Fruit fly (Drosophila melanogaster) whole organism, adult: ENCODE data around the gene CG11317.

Source experiments
- CG11617 ChIP-seq: fragments of 200-800 bp; sonication (Bioruptor generic); optimal IDR thresholded peaks from 2 replicates; lab custom pipeline; 2017; ENCODE audit warnings: mild to moderate bottlenecking, missing biosample characterization, missing genetic modification reagents, missing genetic modification characterization
- CG12768 ChIP-seq: fragments of 200-800 bp; sonication (Bioruptor generic); optimal IDR thresholded peaks from 2 replicates; lab custom pipeline; 2017; ENCODE audit warnings: missing biosample characterization, missing genetic modification characterization, mild to moderate bottlenecking, moderate library complexity, missing genetic modification reagents
- CG14711 ChIP-seq: fragments of 200-800 bp; sonication (Bioruptor generic); optimal IDR thresholded peaks from 2 replicates; lab custom pipeline; 2018; ENCODE audit warnings: missing biosample characterization, mild to moderate bottlenecking, missing genetic modification characterization, moderate library complexity
- CG1620 ChIP-seq: fragments of 200-800 bp; sonication (Bioruptor generic); optimal IDR thresholded peaks from 2 replicates; lab custom pipeline; 2016; ENCODE audit warnings: missing biosample characterization, missing genetic modification characterization
- CG33017 ChIP-seq: fragments of 200-800 bp; sonication (Bioruptor generic); optimal IDR thresholded peaks from 2 replicates; lab custom pipeline; 2018; ENCODE audit warnings: missing biosample characterization, mild to moderate bottlenecking, missing genetic modification characterization, moderate library complexity
- CG5204 ChIP-seq: fragments of 200-800 bp; sonication (Bioruptor generic); optimal IDR thresholded peaks from 2 replicates; lab custom pipeline; 2016; ENCODE audit warnings: missing biosample characterization, missing genetic modification characterization
- CG7045 ChIP-seq: fragments of 200-800 bp; sonication (Bioruptor generic); optimal IDR thresholded peaks from 2 replicates; lab custom pipeline; 2017; ENCODE audit warnings: missing biosample characterization, mild to moderate bottlenecking, missing genetic modification characterization
- CG7101 ChIP-seq: fragments of 200-800 bp; sonication (Bioruptor generic); optimal IDR thresholded peaks from 2 replicates; lab custom pipeline; 2018; ENCODE audit warnings: missing biosample characterization, mild to moderate bottlenecking, missing genetic modification characterization, moderate library complexity
- Clk ChIP-seq: fragments of 200-800 bp; sonication (Bioruptor generic); optimal IDR thresholded peaks from 2 replicates; lab custom pipeline; 2017; ENCODE audit warnings: missing biosample characterization, missing genetic modification characterization
- Crg-1 ChIP-seq: fragments of 200-800 bp; sonication (Bioruptor generic); optimal IDR thresholded peaks from 2 replicates; lab custom pipeline; 2016; ENCODE audit warnings: missing biosample characterization, missing genetic modification characterization
- Hr96 ChIP-seq: fragments of 200-800 bp; sonication (Bioruptor generic); optimal IDR thresholded peaks from 2 replicates; lab custom pipeline; 2016; ENCODE audit warnings: missing biosample characterization, missing genetic modification characterization
- Mnt ChIP-seq: fragments of 200-800 bp; sonication (Bioruptor generic); optimal IDR thresholded peaks from 2 replicates; lab custom pipeline; 2016; ENCODE audit warnings: missing biosample characterization, mild to moderate bottlenecking, missing genetic modification characterization
- bab1 ChIP-seq: fragments of 200-800 bp; sonication (Bioruptor generic); optimal IDR thresholded peaks from 3 replicates; lab custom pipeline; 2019; ENCODE audit warnings: missing biosample characterization, mild to moderate bottlenecking, missing genetic modification characterization, moderate library complexity
- cic ChIP-seq: fragments of 200-800 bp; sonication (Bioruptor generic); optimal IDR thresholded peaks from 2 replicates; lab custom pipeline; 2017; ENCODE audit warnings: missing biosample characterization, mild to moderate bottlenecking, missing genetic modification characterization, moderate library complexity
- cnc ChIP-seq, 2 experiments: fragments of >200 bp; optimal IDR thresholded peaks; 2 replicates each; lab custom pipeline; 2017
- kay ChIP-seq: fragments of 200-800 bp; sonication (Bioruptor generic); peaks from one replicate; lab custom pipeline; 2016; ENCODE audit warnings: missing biosample characterization, missing genetic modification characterization, borderline replicate concordance
- ovo ChIP-seq: fragments of 200-800 bp; sonication (Bioruptor generic); optimal IDR thresholded peaks from 2 replicates; lab custom pipeline; 2016; ENCODE audit warnings: missing biosample characterization, missing genetic modification characterization
- pad ChIP-seq: fragments of 200-800 bp; sonication (Bioruptor generic); optimal IDR thresholded peaks from 3 replicates; lab custom pipeline; 2017; ENCODE audit warnings: missing biosample characterization, missing genetic modification characterization, mild to moderate bottlenecking, moderate library complexity, missing genetic modification reagents
- tj ChIP-seq: fragments of 200-800 bp; sonication (Bioruptor generic); optimal IDR thresholded peaks from 3 replicates; lab custom pipeline; 2017; ENCODE audit warnings: missing biosample characterization, mild to moderate bottlenecking, missing genetic modification characterization, moderate library complexity
- toe ChIP-seq: fragments of 200-800 bp; sonication (Bioruptor generic); optimal IDR thresholded peaks from 2 replicates; lab custom pipeline; 2016; ENCODE audit warnings: missing biosample characterization, missing genetic modification characterization

CG11317 gene

DNA sequence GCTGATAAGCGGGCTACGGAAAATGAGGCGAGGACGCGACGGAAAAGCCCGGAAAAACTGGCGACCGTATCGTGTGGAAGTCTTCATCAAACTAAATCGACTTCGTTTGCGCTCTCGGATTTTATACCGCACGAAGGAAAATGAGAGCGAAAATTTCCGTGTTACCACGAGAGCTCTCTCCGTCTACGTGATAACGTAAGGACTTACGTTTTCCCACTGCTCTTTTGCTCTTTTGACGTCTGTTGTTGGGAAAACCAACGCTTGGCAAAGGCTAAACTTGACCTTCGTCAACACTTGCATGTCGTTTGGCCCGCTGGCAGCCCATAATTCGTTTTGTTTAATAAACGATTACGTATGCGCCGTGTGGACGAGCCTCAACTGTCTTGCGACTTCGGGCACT, at the start of gene CG11317:
Gene CG11317 (minus strand): TSS at position 101 of the 400 bp plus-strand sequence.
- TF ChIP-seq CG1620 (GFP tag; lab: Kevin White, UChicago) (no peak), CG11617 (GFP tag; lab: Kevin White, UChicago) (no peak), kay (GFP tag; lab: Kevin White, UChicago) (no peak), Hr96 (GFP tag; lab: Kevin White, UChicago) (no peak), ovo (GFP tag; lab: Kevin White, UChicago) (no peak), bab1 (GFP tag; lab: Kevin White, UChicago) (no peak), cnc (optimal IDR thresholded peaks at IDR 0.05; lab: Kevin White, UChicago) (no peak), Clk (GFP tag; lab: Kevin White, UChicago) (no peak), toe (no peak), CG7045 (GFP tag; lab: Kevin White, UChicago) (no peak), pad (GFP tag; lab: Kevin White, UChicago) (no peak), CG33017 (tag; lab: Kevin White, UChicago) (no peak)

DNA sequence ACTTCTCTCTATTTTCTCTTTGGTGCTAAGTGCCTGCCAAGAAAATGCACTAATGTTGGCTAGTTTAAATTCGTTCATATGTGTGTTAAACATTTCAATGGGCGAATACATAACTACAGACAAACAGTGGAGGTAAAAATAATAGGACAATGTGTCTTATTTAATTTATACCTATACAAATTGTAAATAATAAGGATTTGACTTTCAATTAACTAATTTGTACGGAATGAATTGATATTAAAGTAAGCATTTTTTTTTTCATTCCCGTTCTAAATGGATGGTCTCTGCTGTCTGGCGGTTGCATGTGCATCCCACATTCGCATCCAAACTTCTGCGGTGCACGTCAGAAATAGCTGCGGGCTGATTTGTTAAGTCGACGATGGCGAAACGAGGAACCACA, 49.8 kb upstream of the CG11317 start:
- TF ChIP-seq CG7101 (tag; lab: Kevin White, UChicago) = no peak
- TF ChIP-seq Crg-1 (GFP tag; lab: Kevin White, UChicago) = no peak
- no peak for TF ChIP-seq CG7045 (GFP tag; lab: Kevin White, UChicago)
- peak; percentile 20 for TF ChIP-seq kay (GFP tag; lab: Kevin White, UChicago)
- no peak for TF ChIP-seq cic

DNA sequence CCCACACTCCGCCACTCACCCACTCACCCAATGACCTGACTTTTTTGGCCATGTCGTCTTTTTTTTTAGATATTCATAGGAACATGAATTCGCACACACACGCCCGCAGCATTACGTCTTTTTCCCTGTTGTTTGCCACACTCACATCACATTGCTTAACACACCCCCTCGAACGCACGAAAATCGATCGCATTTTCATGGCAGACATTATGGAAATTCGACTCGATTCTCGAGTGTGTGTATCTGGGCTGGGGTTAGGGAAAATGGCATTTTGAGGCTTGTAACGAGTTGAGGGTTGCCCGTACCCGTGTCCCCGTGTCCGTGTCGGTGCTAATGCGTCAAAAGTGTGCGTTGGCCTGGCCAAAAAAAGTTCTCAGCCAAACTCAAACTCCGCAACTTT, 44.6 kb upstream of the CG11317 start:
- TF ChIP-seq CG7045 (GFP tag; lab: Kevin White, UChicago) (no peak), cnc (optimal IDR thresholded peaks at IDR 0.05; lab: Kevin White, UChicago) (no peak), cic (no peak)

DNA sequence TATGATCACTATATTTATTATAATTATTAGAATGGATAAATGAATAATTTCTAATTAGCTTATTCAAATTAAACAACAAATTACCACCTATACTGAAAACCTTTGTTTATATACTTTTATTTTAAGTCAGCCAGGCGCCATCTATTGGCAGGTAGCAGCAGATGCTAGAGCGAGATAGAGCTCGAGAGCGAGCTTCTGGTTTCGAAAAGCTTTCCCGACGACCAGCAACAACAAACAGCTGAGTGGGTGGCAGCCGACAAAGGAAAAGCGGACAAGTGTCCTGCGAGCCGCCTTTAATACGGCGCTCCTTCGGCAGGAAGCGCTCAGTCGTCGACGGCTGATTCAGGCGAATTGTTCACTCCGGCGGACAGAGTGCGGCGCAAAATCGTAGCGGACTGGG, 36.9 kb upstream of the CG11317 start, which contains the start of gene Gycbeta100B:
Gene Gycbeta100B (plus strand): TSS at position 337 of the 400 bp plus-strand sequence.
- TF ChIP-seq CG7045 (GFP tag; lab: Kevin White, UChicago) (peak; percentile 1), Clk (GFP tag; lab: Kevin White, UChicago) (no peak), Mnt (GFP tag; lab: Kevin White, UChicago) (no peak), Hr96 (GFP tag; lab: Kevin White, UChicago) (no peak), bab1 (GFP tag; lab: Kevin White, UChicago) (no peak), toe (no peak), CG11617 (GFP tag; lab: Kevin White, UChicago) (no peak), CG12768 (no peak)

DNA sequence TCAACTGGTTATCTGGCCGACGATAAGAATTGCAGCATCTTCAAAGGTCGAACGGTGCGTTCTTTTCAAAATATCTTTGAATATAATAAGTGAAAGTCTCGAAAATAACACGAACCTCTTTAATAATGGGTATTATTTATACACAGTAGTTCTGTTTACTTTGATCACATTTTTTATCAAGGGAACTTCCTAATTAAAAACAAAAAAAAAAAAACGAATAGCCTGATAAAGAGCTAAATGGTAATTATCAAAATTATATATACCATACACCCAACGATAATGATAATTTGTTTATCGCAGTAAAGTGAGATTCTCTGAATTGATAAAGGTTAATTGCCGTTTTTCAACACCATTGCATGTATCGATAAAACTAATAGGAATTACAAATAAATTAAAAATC, 33.4 kb upstream of the CG11317 start, which contains the start of gene Ktch:
Gene Ktch (minus strand): TSS at position 101 of the 400 bp plus-strand sequence.
- no peak for TF ChIP-seq Hr96 (GFP tag; lab: Kevin White, UChicago)
- no peak for TF ChIP-seq CG7101 (tag; lab: Kevin White, UChicago)
- TF ChIP-seq CG11617 (GFP tag; lab: Kevin White, UChicago) = no peak
- TF ChIP-seq kay (GFP tag; lab: Kevin White, UChicago) = no peak
- no peak for TF ChIP-seq CG14711 (tag; lab: Kevin White, UChicago)
- no peak for TF ChIP-seq pad (GFP tag; lab: Kevin White, UChicago)
- no peak for TF ChIP-seq cic
- no peak for TF ChIP-seq CG5204 (GFP tag; lab: Kevin White, UChicago)
- no peak for TF ChIP-seq CG12768
- TF ChIP-seq tj (GFP tag; lab: Kevin White, UChicago) = no peak
- no peak for TF ChIP-seq toe

DNA sequence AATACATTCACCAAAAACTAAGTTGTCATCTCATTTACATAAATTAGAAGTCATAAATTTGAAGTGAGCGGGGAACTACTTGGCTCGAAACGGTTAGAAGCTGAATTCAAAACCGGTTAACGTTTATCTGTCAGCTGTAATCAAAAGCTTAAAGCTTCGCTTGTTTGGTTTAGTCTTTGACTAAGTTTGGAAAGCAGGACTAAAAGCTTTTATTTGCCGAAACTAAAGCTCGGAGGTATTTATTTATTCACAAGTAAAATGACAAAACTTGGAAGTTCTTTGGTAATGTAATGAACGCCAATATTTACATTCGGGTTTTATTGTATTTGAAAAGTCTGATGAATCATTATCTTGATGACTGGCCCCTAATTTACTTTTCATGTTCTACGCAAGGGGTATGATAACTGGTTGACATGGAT, 30.2 kb upstream of the CG11317 start:
- peak; percentile 41 for TF ChIP-seq CG7101 (tag; lab: Kevin White, UChicago)
- TF ChIP-seq Clk (GFP tag; lab: Kevin White, UChicago) = no peak
- no peak for TF ChIP-seq tj (GFP tag; lab: Kevin White, UChicago)
- no peak for TF ChIP-seq CG7045 (GFP tag; lab: Kevin White, UChicago)
- TF ChIP-seq ovo (GFP tag; lab: Kevin White, UChicago) = no peak
- TF ChIP-seq CG12768 = no peak
- peak; percentile 94 for TF ChIP-seq kay (GFP tag; lab: Kevin White, UChicago)
- TF ChIP-seq CG11617 (GFP tag; lab: Kevin White, UChicago) = no peak
- TF ChIP-seq Crg-1 (GFP tag; lab: Kevin White, UChicago) = no peak
- no peak for TF ChIP-seq Mnt (GFP tag; lab: Kevin White, UChicago)
- TF ChIP-seq cnc (optimal IDR thresholded peaks at IDR 0.05; lab: Kevin White, UChicago) = no peak
- TF ChIP-seq CG14711 (tag; lab: Kevin White, UChicago) = no peak
- TF ChIP-seq pad (GFP tag; lab: Kevin White, UChicago) = no peak
- TF ChIP-seq Hr96 (GFP tag; lab: Kevin White, UChicago) = no peak
- peak; percentile 17 for TF ChIP-seq bab1 (GFP tag; lab: Kevin White, UChicago)
- peak; percentile 72 for TF ChIP-seq cic
- TF ChIP-seq CG5204 (GFP tag; lab: Kevin White, UChicago) = no peak
- no peak for TF ChIP-seq toe
- no peak for TF ChIP-seq CG1620 (GFP tag; lab: Kevin White, UChicago)
- peak; percentile 17 for TF ChIP-seq CG33017 (tag; lab: Kevin White, UChicago)

DNA sequence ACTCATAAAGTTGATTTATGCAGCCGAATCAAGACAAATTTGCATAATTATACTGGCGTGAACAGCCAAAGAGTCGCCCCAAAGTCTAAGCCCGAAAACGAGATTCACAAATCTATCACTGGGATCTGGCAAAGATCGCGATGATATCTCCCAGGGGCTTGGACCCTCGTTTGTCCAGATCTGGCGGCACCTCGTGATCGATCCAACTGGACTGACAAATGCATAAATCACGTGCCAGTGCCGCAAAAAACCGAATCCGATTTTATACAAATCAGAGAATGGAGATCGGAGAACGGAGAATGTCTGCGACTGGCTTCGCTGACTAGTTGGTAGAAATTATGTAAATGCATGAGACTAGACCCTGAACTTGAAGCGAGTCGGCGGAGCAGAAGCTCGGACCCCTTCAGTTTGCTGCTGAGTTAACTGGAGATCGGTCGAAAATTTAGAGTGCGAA, 28.7 kb upstream of the CG11317 start, which contains the start of gene CG15554:
Gene CG15554 (plus strand): TSS at position 404 of the 454 bp plus-strand sequence.
- TF ChIP-seq tj (GFP tag; lab: Kevin White, UChicago) = no peak
- TF ChIP-seq Mnt (GFP tag; lab: Kevin White, UChicago) = no peak
- no peak for TF ChIP-seq Crg-1 (GFP tag; lab: Kevin White, UChicago)
- TF ChIP-seq cic = no peak
- TF ChIP-seq CG7045 (GFP tag; lab: Kevin White, UChicago) = no peak
- TF ChIP-seq toe = no peak
- TF ChIP-seq bab1 (GFP tag; lab: Kevin White, UChicago) = no peak
- no peak for TF ChIP-seq CG5204 (GFP tag; lab: Kevin White, UChicago)
- TF ChIP-seq Hr96 (GFP tag; lab: Kevin White, UChicago) = no peak
- TF ChIP-seq kay (GFP tag; lab: Kevin White, UChicago) = no peak
- TF ChIP-seq CG12768 = no peak
- TF ChIP-seq CG14711 (tag; lab: Kevin White, UChicago) = no peak
- TF ChIP-seq Clk (GFP tag; lab: Kevin White, UChicago) = no peak
- TF ChIP-seq CG11617 (GFP tag; lab: Kevin White, UChicago) = no peak
- TF ChIP-seq CG33017 (tag; lab: Kevin White, UChicago) = no peak
